Worm (Caenorhabditis elegans) whole organism, young adult: ENCODE results near the gene algn-1.
A peak's percentile ranks its signal among the peaks of the same experiment; 100 is the strongest.

ENCODE experiments used
- B0019.2 ChIP-seq: fragments of 200-800 bp; sonication (Bioruptor generic); conservative IDR thresholded peaks from 2 replicates; pipeline ENCODE4 v1.3.6; 2022; ENCODE audit warnings: missing genetic modification reagents, missing genetic modification characterization, missing compliant biosample characterization
- B0336.3 ChIP-seq: fragments of 200-800 bp; sonication (Bioruptor generic); IDR thresholded peaks from 2 replicates; pipeline ENCODE4 v1.3.6; 2022; ENCODE audit warnings: missing genetic modification characterization, missing compliant biosample characterization
- F49E8.2 ChIP-seq: sonication (generic microtip); optimal IDR thresholded peaks from 3 replicates; lab custom pipeline; 2017; ENCODE audit warnings: missing genetic modification characterization, mild to moderate bottlenecking, missing compliant biosample characterization, antibody characterized with exemption, moderate library complexity; ENCODE audit not compliant: insufficient read depth
- F52B5.7 ChIP-seq: sonication (generic microtip); optimal IDR thresholded peaks from 2 replicates; lab custom pipeline; 2016; ENCODE audit warnings: mild to moderate bottlenecking, missing genetic modification characterization, missing compliant biosample characterization
- F57A8.1 ChIP-seq: fragments of 200-800 bp; sonication (Bioruptor generic); optimal IDR thresholded peaks from 2 replicates; lab custom pipeline; 2018; ENCODE audit warnings: mild to moderate bottlenecking, missing genetic modification characterization, moderate library complexity, missing compliant biosample characterization
- Y53G8AR.9 ChIP-seq: fragments of 200-800 bp; sonication (Bioruptor generic); conservative IDR thresholded peaks from 2 replicates; pipeline ENCODE4 v1.3.6; 2022; ENCODE audit warnings: missing genetic modification reagents, missing genetic modification characterization, missing compliant biosample characterization
- Y67H2A.10 ChIP-seq: fragments of 200-800 bp; sonication (Bioruptor generic); conservative IDR thresholded peaks from 2 replicates; pipeline ENCODE4 v1.3.6; 2022; ENCODE audit warnings: missing genetic modification reagents, missing genetic modification characterization, missing compliant biosample characterization
- Y95B8A.8 ChIP-seq: fragments of 200-800 bp; sonication (Bioruptor generic); IDR thresholded peaks from 2 replicates; pipeline ENCODE4 v1.3.6; 2022; ENCODE audit warnings: missing genetic modification reagents, missing genetic modification characterization, missing compliant biosample characterization
- ZK185.1 ChIP-seq: sonication (generic microtip); optimal IDR thresholded peaks from 2 replicates; lab custom pipeline; 2016; ENCODE audit warnings: mild to moderate bottlenecking, missing genetic modification characterization, missing compliant biosample characterization; ENCODE audit not compliant: poor library complexity, severe bottlenecking
- ama-1 ChIP-seq, 3 experiments: fragments of 150-350 bp in 1 of 3; sonication (generic microtip) in 2 of 3; optimal IDR thresholded peaks; 2 replicates each; lab custom pipeline; 2014 to 2018; ENCODE audit warnings: missing biosample characterization in 2 of 3, missing genetic modification characterization in 2 of 3, missing genetic modification reagents in 2 of 3
- aptf-2 ChIP-seq: fragments of 200-800 bp; sonication (Bioruptor generic); conservative IDR thresholded peaks from 2 replicates; pipeline ENCODE4 v1.3.6; 2022; ENCODE audit warnings: missing genetic modification reagents, missing genetic modification characterization, missing compliant biosample characterization
- ceh-27 ChIP-seq: fragments of 200-800 bp; sonication (Bioruptor generic); optimal IDR thresholded peaks from 2 replicates; lab custom pipeline; 2018; ENCODE audit warnings: mild to moderate bottlenecking, missing genetic modification characterization, moderate library complexity, missing compliant biosample characterization
- ceh-91 ChIP-seq: fragments of 200-800 bp; sonication (Bioruptor generic); IDR thresholded peaks from 2 replicates; pipeline ENCODE4 v1.3.6; 2022; ENCODE audit warnings: missing genetic modification reagents, missing genetic modification characterization, missing compliant biosample characterization
- dpl-1 ChIP-seq: fragments of 150-350 bp; optimal IDR thresholded peaks from 2 replicates; lab custom pipeline; 2014; ENCODE audit warnings: missing biosample characterization, missing genetic modification reagents, missing genetic modification characterization
- egrh-3 ChIP-seq: fragments of 200-800 bp; sonication (Bioruptor generic); IDR thresholded peaks from 2 replicates; pipeline ENCODE4 v1.3.6; 2022; ENCODE audit warnings: missing genetic modification reagents, missing genetic modification characterization, missing compliant biosample characterization
- gei-17 ChIP-seq: fragments of 200-800 bp; sonication (Bioruptor generic); optimal IDR thresholded peaks from 2 replicates; lab custom pipeline; 2018; ENCODE audit warnings: mild to moderate bottlenecking, missing genetic modification characterization, missing compliant biosample characterization
- him-1 ChIP-seq: sonication (generic microtip); optimal IDR thresholded peaks from 2 replicates; lab custom pipeline; 2016; ENCODE audit warnings: missing genotype, missing genetic modification reagents, missing genetic modification characterization, missing compliant biosample characterization
- hlh-26 ChIP-seq: fragments of 200-800 bp; sonication (Bioruptor generic); conservative IDR thresholded peaks from 2 replicates; pipeline ENCODE4 v1.3.6; 2022; ENCODE audit warnings: missing genetic modification reagents, missing genetic modification characterization, missing compliant biosample characterization
- hrde-1 ChIP-seq: sonication (generic microtip); optimal IDR thresholded peaks from 2 replicates; lab custom pipeline; 2016; ENCODE audit warnings: missing genetic modification characterization, mild to moderate bottlenecking, missing compliant biosample characterization, moderate library complexity, missing genotype, missing genetic modification reagents, borderline replicate concordance
- madf-3 ChIP-seq: fragments of 200-800 bp; sonication (Bioruptor generic); IDR thresholded peaks from 2 replicates; pipeline ENCODE4 v1.3.6; 2022; ENCODE audit warnings: missing genetic modification reagents, missing genetic modification characterization, missing compliant biosample characterization
- mel-28 ChIP-seq: sonication (generic microtip); optimal IDR thresholded peaks from 2 replicates; lab custom pipeline; 2016; ENCODE audit warnings: borderline replicate concordance, mild to moderate bottlenecking, missing genetic modification characterization, missing compliant biosample characterization
- nfya-1 ChIP-seq: sonication (generic microtip); optimal IDR thresholded peaks from 2 replicates; lab custom pipeline; 2017; ENCODE audit warnings: antibody characterized with exemption, missing compliant biosample characterization, missing genetic modification characterization, borderline replicate concordance; ENCODE audit not compliant: insufficient read depth
- nfyb-1 ChIP-seq: fragments of 200-800 bp; sonication (Bioruptor generic); IDR thresholded peaks from 2 replicates; pipeline ENCODE4 v1.3.6; 2022; ENCODE audit warnings: missing genetic modification reagents, missing genetic modification characterization, missing compliant biosample characterization
- nhr-80 ChIP-seq: sonication (generic microtip); optimal IDR thresholded peaks from 2 replicates; lab custom pipeline; 2016; ENCODE audit warnings: missing genetic modification characterization, missing compliant biosample characterization
- snpc-1.1 ChIP-seq: sonication (generic microtip); optimal IDR thresholded peaks from 2 replicates; lab custom pipeline; 2017; ENCODE audit warnings: missing genetic modification characterization, mild to moderate bottlenecking, missing compliant biosample characterization, antibody characterized with exemption, moderate library complexity, missing genotype, missing genetic modification reagents; ENCODE audit not compliant: insufficient read depth
- snpc-1.3 ChIP-seq: sonication (generic microtip); optimal IDR thresholded peaks from 2 replicates; lab custom pipeline; 2017; ENCODE audit warnings: missing genetic modification characterization, mild to moderate bottlenecking, missing compliant biosample characterization, antibody characterized with exemption, moderate library complexity, missing genotype, missing genetic modification reagents; ENCODE audit not compliant: insufficient read depth
- unc-62 ChIP-seq: fragments of 150-350 bp; optimal IDR thresholded peaks from 2 replicates; lab custom pipeline; 2014; ENCODE audit warnings: missing biosample characterization, missing genetic modification reagents, missing genetic modification characterization
- zfh-2 ChIP-seq: fragments of 200-800 bp; sonication (Bioruptor generic); conservative IDR thresholded peaks from 2 replicates; pipeline ENCODE4 v1.3.6; 2022; ENCODE audit warnings: missing genetic modification reagents, missing genetic modification characterization, missing compliant biosample characterization
- zim-3 ChIP-seq: sonication (generic microtip); optimal IDR thresholded peaks from 2 replicates; lab custom pipeline; 2017; ENCODE audit warnings: mild to moderate bottlenecking, missing genetic modification characterization, moderate library complexity, missing compliant biosample characterization
- ztf-28 ChIP-seq: fragments of 200-800 bp; sonication (Bioruptor generic); IDR thresholded peaks from 2 replicates; pipeline ENCODE4 v1.3.6; 2022; ENCODE audit warnings: missing genetic modification reagents, missing genetic modification characterization, missing compliant biosample characterization
- ztf-3 ChIP-seq: fragments of 200-800 bp; sonication (Bioruptor generic); optimal IDR thresholded peaks from 2 replicates; lab custom pipeline; 2018; ENCODE audit warnings: mild to moderate bottlenecking, missing genetic modification characterization, missing compliant biosample characterization
- ztf-6 ChIP-seq: fragments of 200-800 bp; sonication (Bioruptor generic); IDR thresholded peaks from 2 replicates; pipeline ENCODE4 v1.3.6; 2022; ENCODE audit warnings: missing genetic modification reagents, missing genetic modification characterization, missing compliant biosample characterization

The algn-1 gene

ce11 chrIII:6492807-6493206 lies 32.9 kb downstream of the algn-1 start, which contains the start of gene srb-11:
TSS of gene srb-11 (minus strand) at chrIII:6492907.
- TF ChIP-seq nfyb-1 (GFP tag; lab: Robert Waterston, UW) = no peak
- TF ChIP-seq, all 124 proteins: peak for 0

DNA sequence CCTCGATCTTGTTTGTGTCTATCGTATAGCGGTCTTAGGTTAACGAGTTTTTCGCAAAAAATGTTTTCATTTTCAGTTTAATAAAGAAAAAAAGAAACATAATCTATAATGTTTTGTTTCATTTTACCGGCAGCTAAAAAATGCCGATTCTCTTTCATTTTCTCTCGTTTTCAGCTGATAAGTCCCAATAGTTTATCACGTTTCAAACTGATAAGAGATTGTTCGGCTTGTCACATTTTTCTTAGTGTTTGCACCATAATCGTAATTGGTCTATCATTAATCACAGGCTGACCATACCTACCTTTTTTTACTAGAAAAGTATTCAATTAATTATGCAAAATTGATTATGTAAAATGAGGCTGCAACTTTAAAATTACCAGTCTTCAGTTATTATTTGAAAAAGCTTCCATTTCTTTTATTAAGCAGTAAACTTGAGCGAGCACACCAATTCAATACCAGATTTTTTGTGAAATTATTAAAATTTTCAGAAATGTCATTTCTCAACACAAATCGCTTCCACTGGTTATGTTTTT lies 35.3 kb downstream of the algn-1 start, which contains the start of gene F23F12.13:
Gene F23F12.13, plus strand, starts transcription at position 483 of the 533 bp plus-strand sequence.
- peak; percentile 54 for TF ChIP-seq nhr-80 (tag; lab: Kevin White, UChicago)
- TF ChIP-seq B0019.2 = no peak

- TF ChIP-seq F57A8.1 (GFP tag; lab: Kevin White, UChicago) (no peak), ZK185.1 (no peak), zim-3 (tag; lab: Kevin White, UChicago) (no peak), Y67H2A.10 (GFP tag; lab: Robert Waterston, UW) (no peak), hrde-1 (no peak), F52B5.7 (tag; lab: Kevin White, UChicago) (no peak), ztf-3 (no peak), snpc-1.3 (tag; lab: Kevin White, UChicago) (no peak), ceh-27 (no peak), ceh-91 (GFP tag; lab: Robert Waterston, UW) (no peak), dpl-1 (GFP tag; lab: Kevin White, UChicago) (no peak), mel-28 (no peak), nfya-1 (tag; lab: Kevin White, UChicago) (no peak), snpc-1.1 (tag; lab: Kevin White, UChicago) (no peak), him-1 (tag; lab: Kevin White, UChicago) (no peak), ztf-28 (GFP tag; lab: Robert Waterston, UW) (no peak), Y95B8A.8 (GFP tag; lab: Robert Waterston, UW) (no peak), gei-17 (GFP tag; lab: Kevin White, UChicago) (no peak), B0336.3 (GFP tag; lab: Robert Waterston, UW) (no peak), Y53G8AR.9 (GFP tag; lab: Robert Waterston, UW) (no peak)
Observed at ce11 chrIII:6498176-6498575, 38.3 kb downstream of the algn-1 start, which contains the start of gene sdz-15. TSS of gene sdz-15 (plus strand) at chrIII:6498476.

- no peak for TF ChIP-seq F57A8.1 (GFP tag; lab: Kevin White, UChicago)
- TF ChIP-seq madf-3 (GFP tag; lab: Robert Waterston, UW) = no peak
- TF ChIP-seq, all 124 proteins: peak for 0
Observed at ce11 chrIII:6499102-6499501, 39.2 kb downstream of the algn-1 start.

ce11 chrIII:6500032-6500564 lies 40.2 kb downstream of the algn-1 start, which contains the start of gene F23F12.3:
TSS of gene F23F12.3 (plus strand) at chrIII:6500514.
- TF ChIP-seq zfh-2 (no peak), egrh-3 (GFP tag; lab: Robert Waterston, UW) (no peak), hlh-26 (GFP tag; lab: Robert Waterston, UW) (no peak), aptf-2 (GFP tag; lab: Robert Waterston, UW) (no peak), ama-1 (optimal IDR thresholded peaks at IDR 0.05; lab: Kevin White, UChicago) (no peak), ama-1 (GFP tag; optimal IDR thresholded peaks at IDR 0.05; lab: Kevin White, UChicago) (no peak), ztf-6 (no peak), ztf-28 (GFP tag; lab: Robert Waterston, UW) (no peak), F49E8.2 (no peak), unc-62 (GFP tag; lab: Kevin White, UChicago) (no peak)
- TF ChIP-seq, all 124 proteins: peak for 0
